Worm (Caenorhabditis elegans): Measurements from ENCODE around the gene C29F4.3.
"Not testable (repeated sequence)": the region's sequence is repeated elsewhere in the genome, so short reads cannot be mapped to it uniquely, and the experiment has no call there.

- TF ChIP-seq ets-4 (tag; optimal IDR thresholded peaks at IDR 0.05); ceh-18 (tag; optimal IDR thresholded peaks at IDR 0.05); tbx-2 (tag; optimal IDR thresholded peaks at IDR 0.05); ceh-9 (tag; optimal IDR thresholded peaks at IDR 0.05); fkh-10 (GFP tag; optimal IDR thresholded peaks at IDR 0.05); unc-3 (GFP tag; conservative IDR thresholded peaks at IDR 0.05); unc-3 (tag; optimal IDR thresholded peaks at IDR 0.05); nhr-11 (tag; optimal IDR thresholded peaks at IDR 0.05); sox-4 (tag; optimal IDR thresholded peaks at IDR 0.05): not testable (repeated sequence)
Measured at ce11 chrIV:11202389-11202788, 21.4 kb downstream of the C29F4.3 start, which contains the start of gene R07H5.11.

Measured in whole organism, late embryonic.